Worm (Caenorhabditis elegans) whole organism, mixed stage, embryonic: Measurements from ENCODE around the gene Y62E10A.13.
"Not testable (repeated sequence)": the region's sequence is repeated elsewhere in the genome, so short reads cannot be mapped to it uniquely, and the experiment has no call there.

Experiments
- M03D4.4 ChIP-seq: sonication (generic microtip); optimal IDR thresholded peaks from 2 replicates; lab custom pipeline; 2017; ENCODE audit warnings: mild to moderate bottlenecking, missing genetic modification characterization, missing compliant biosample characterization
- blmp-1 ChIP-seq: fragments of 150-350 bp; optimal IDR thresholded peaks from 2 replicates; lab custom pipeline; 2014; ENCODE audit warnings: missing biosample characterization, missing genetic modification characterization
- ceh-43 ChIP-seq: fragments of 200-800 bp; sonication (Bioruptor generic); optimal IDR thresholded peaks from 2 replicates; lab custom pipeline; 2018; ENCODE audit warnings: mild to moderate bottlenecking, missing genetic modification characterization, moderate library complexity, missing compliant biosample characterization
- ceh-83 ChIP-seq: fragments of 200-800 bp; sonication (Bioruptor generic); optimal IDR thresholded peaks from 2 replicates; lab custom pipeline; 2018; ENCODE audit warnings: mild to moderate bottlenecking, missing genetic modification characterization, missing compliant biosample characterization
- ces-1 ChIP-seq: fragments of 150-350 bp; optimal IDR thresholded peaks from 2 replicates; lab custom pipeline; 2014; ENCODE audit warnings: missing biosample characterization, missing genetic modification reagents, missing genetic modification characterization
- cnd-1 ChIP-seq: fragments of 200-800 bp; sonication (Bioruptor generic); optimal IDR thresholded peaks from 2 replicates; lab custom pipeline; 2018; ENCODE audit warnings: mild to moderate bottlenecking, missing genetic modification characterization, missing compliant biosample characterization
- drap-1 ChIP-seq: fragments of 200-800 bp; sonication (Bioruptor generic); optimal IDR thresholded peaks from 3 replicates; lab custom pipeline; 2018; ENCODE audit warnings: mild to moderate bottlenecking, missing genetic modification characterization, missing compliant biosample characterization
- elt-1 ChIP-seq: sonication (generic microtip); optimal IDR thresholded peaks from 2 replicates; lab custom pipeline; 2017; ENCODE audit warnings: missing genetic modification characterization, mild to moderate bottlenecking, missing compliant biosample characterization, antibody characterized with exemption, moderate library complexity, borderline replicate concordance; ENCODE audit not compliant: insufficient read depth
- elt-3 ChIP-seq: fragments of 150-350 bp; optimal IDR thresholded peaks from 2 replicates; lab custom pipeline; 2014; ENCODE audit warnings: missing biosample characterization, missing genetic modification characterization
- flh-1 ChIP-seq: fragments of 200-800 bp; sonication (Bioruptor generic); optimal IDR thresholded peaks from 2 replicates; lab custom pipeline; 2018; ENCODE audit warnings: mild to moderate bottlenecking, missing genetic modification characterization, moderate library complexity, missing compliant biosample characterization
- ham-2 ChIP-seq: fragments of 200-800 bp; sonication (Bioruptor generic); optimal IDR thresholded peaks from 2 replicates; lab custom pipeline; 2018; ENCODE audit warnings: mild to moderate bottlenecking, missing genetic modification characterization, missing compliant biosample characterization
- hlh-1 ChIP-seq: fragments of 150-350 bp; optimal IDR thresholded peaks from 2 replicates; lab custom pipeline; 2014; ENCODE audit warnings: missing biosample characterization, missing genetic modification reagents, missing genetic modification characterization
- lin-13 ChIP-seq: fragments of 150-350 bp; optimal IDR thresholded peaks from 2 replicates; lab custom pipeline; 2014; ENCODE audit warnings: missing biosample characterization, missing genetic modification characterization
- lsy-2 ChIP-seq: fragments of 150-350 bp; optimal IDR thresholded peaks from 2 replicates; lab custom pipeline; 2014; ENCODE audit warnings: missing biosample characterization, missing genetic modification characterization
- mab-5 ChIP-seq: fragments of 150-350 bp; optimal IDR thresholded peaks from 2 replicates; lab custom pipeline; 2014; ENCODE audit warnings: missing biosample characterization, missing genetic modification characterization
- mep-1 ChIP-seq: fragments of 150-350 bp; optimal IDR thresholded peaks from 2 replicates; lab custom pipeline; 2017; ENCODE audit warnings: missing biosample characterization, missing genetic modification reagents, missing genetic modification characterization, inconsistent platforms
- mls-2 ChIP-seq: sonication (generic microtip); optimal IDR thresholded peaks from 2 replicates; lab custom pipeline; 2016; ENCODE audit warnings: mild to moderate bottlenecking, missing genetic modification characterization, moderate library complexity, missing compliant biosample characterization
- nhr-12 ChIP-seq: fragments of 150-350 bp; optimal IDR thresholded peaks from 2 replicates; lab custom pipeline; 2014; ENCODE audit warnings: missing biosample characterization, missing genetic modification characterization
- nhr-2 ChIP-seq: fragments of 150-350 bp; optimal IDR thresholded peaks from 2 replicates; lab custom pipeline; 2014; ENCODE audit warnings: missing biosample characterization, missing genetic modification characterization
- nhr-237 ChIP-seq: fragments of 150-350 bp; optimal IDR thresholded peaks from 2 replicates; lab custom pipeline; 2014; ENCODE audit warnings: missing biosample characterization, missing genetic modification characterization
- nhr-28 ChIP-seq: fragments of 150-350 bp; optimal IDR thresholded peaks from 2 replicates; lab custom pipeline; 2014; ENCODE audit warnings: missing biosample characterization, missing genetic modification characterization
- nhr-76 ChIP-seq: sonication (generic microtip); optimal IDR thresholded peaks from 2 replicates; lab custom pipeline; 2017; ENCODE audit warnings: missing biosample characterization, missing genetic modification characterization
- sem-2 ChIP-seq: fragments of 200-800 bp; sonication (Bioruptor generic); optimal IDR thresholded peaks from 2 replicates; lab custom pipeline; 2018; ENCODE audit warnings: mild to moderate bottlenecking, missing genetic modification characterization, missing compliant biosample characterization
- snpc-4 ChIP-seq: fragments of 150-350 bp; optimal IDR thresholded peaks from 2 replicates; lab custom pipeline; 2014; ENCODE audit warnings: missing biosample characterization, missing genetic modification characterization
- sptf-1 ChIP-seq: sonication (generic microtip); optimal IDR thresholded peaks from 2 replicates; lab custom pipeline; 2017; ENCODE audit warnings: mild to moderate bottlenecking, missing genetic modification characterization, moderate library complexity, missing compliant biosample characterization
- unc-120 ChIP-seq: sonication (generic microtip); optimal IDR thresholded peaks from 2 replicates; lab custom pipeline; 2017; ENCODE audit warnings: missing genetic modification characterization, missing compliant biosample characterization; ENCODE audit not compliant: poor library complexity, severe bottlenecking
- unc-39 ChIP-seq: fragments of 150-350 bp; optimal IDR thresholded peaks from 2 replicates; lab custom pipeline; 2014; ENCODE audit warnings: missing biosample characterization, missing genetic modification characterization
- unc-62 ChIP-seq: fragments of 150-350 bp; optimal IDR thresholded peaks from 2 replicates; lab custom pipeline; 2014; ENCODE audit warnings: missing biosample characterization, missing genetic modification reagents, missing genetic modification characterization
- zip-8 ChIP-seq: fragments of 150-350 bp; optimal IDR thresholded peaks from 2 replicates; lab custom pipeline; 2014; ENCODE audit warnings: missing biosample characterization, missing genetic modification characterization
- ztf-11 ChIP-seq: fragments of 150-350 bp; optimal IDR thresholded peaks from 2 replicates; lab custom pipeline; 2014; ENCODE audit warnings: missing biosample characterization, missing genetic modification characterization

Y62E10A.13 gene

ce11 chrIV:13398728-13399127 lies at the start of gene Y62E10A.13:
Y62E10A.13 (minus strand) TSS chrIV:13399053.
- TF ChIP-seq nhr-12 (tag; lab: Kevin White, UChicago): no peak
- TF ChIP-seq unc-39 (tag; lab: Kevin White, UChicago): no peak
- no peak for TF ChIP-seq ceh-83 (GFP tag; lab: Kevin White, UChicago)
- TF ChIP-seq elt-1 (tag; lab: Kevin White, UChicago): no peak
- no peak for TF ChIP-seq cnd-1 (tag; lab: Kevin White, UChicago)
- TF ChIP-seq hlh-1 (tag; lab: Kevin White, UChicago): no peak
- TF ChIP-seq sptf-1 (tag; lab: Kevin White, UChicago): no peak
- TF ChIP-seq M03D4.4: no peak
- no peak for TF ChIP-seq snpc-4 (tag; lab: Kevin White, UChicago)
- TF ChIP-seq zip-8: no peak
- TF ChIP-seq flh-1 (GFP tag; lab: Kevin White, UChicago): no peak
- TF ChIP-seq sem-2: no peak
- no peak for TF ChIP-seq blmp-1 (tag; lab: Kevin White, UChicago)
- no peak for TF ChIP-seq drap-1 (GFP tag; lab: Kevin White, UChicago)
- no peak for TF ChIP-seq unc-62 (GFP tag; lab: Kevin White, UChicago)
- TF ChIP-seq nhr-76: no peak
- TF ChIP-seq unc-120 (tag; lab: Kevin White, UChicago): no peak
- TF ChIP-seq, all 35 proteins: peak for 0

- TF ChIP-seq mls-2 (tag; lab: Kevin White, UChicago) (no peak), flh-1 (GFP tag; lab: Kevin White, UChicago) (no peak), hlh-1 (tag; lab: Kevin White, UChicago) (no peak), ceh-83 (GFP tag; lab: Kevin White, UChicago) (no peak), ceh-43 (GFP tag; lab: Kevin White, UChicago) (no peak), ham-2 (GFP tag; lab: Kevin White, UChicago) (no peak), ztf-11 (no peak), nhr-76 (no peak), nhr-2 (tag; lab: Kevin White, UChicago) (no peak), lsy-2 (tag; lab: Kevin White, UChicago) (no peak), ces-1 (GFP tag; lab: Kevin White, UChicago) (no peak), unc-39 (tag; lab: Kevin White, UChicago) (no peak), lin-13 (tag; lab: Kevin White, UChicago) (no peak), sem-2 (no peak)
These were observed 46.4 kb upstream of the Y62E10A.13 start, which contains the start of gene mam-3 for ce11 chrIV:13445275-13445674. mam-3 (minus strand) TSS chrIV:13445375.

- TF ChIP-seq zip-8: peak; percentile 90
These were observed 42.9 kb upstream of the Y62E10A.13 start for ce11 chrIV:13441715-13442114.

- TF ChIP-seq mab-5 (tag; lab: Kevin White, UChicago); sptf-1 (tag; lab: Kevin White, UChicago); sem-2: not testable (repeated sequence)
- TF ChIP-seq, all 35 proteins: peak for 0; not testable (repeated sequence) for 35
These were observed 35.1 kb upstream of the Y62E10A.13 start, which contains the start of gene K09B11.5 for ce11 chrIV:13433904-13434303. K09B11.5 (minus strand) TSS chrIV:13434004.

ce11 chrIV:13429240-13429639 lies 30.4 kb upstream of the Y62E10A.13 start, which contains the start of gene K09B11.4:
K09B11.4 (plus strand) TSS chrIV:13429540.
- TF ChIP-seq mep-1 (tag; lab: Kevin White, UChicago) (no peak), cnd-1 (tag; lab: Kevin White, UChicago) (no peak), ham-2 (GFP tag; lab: Kevin White, UChicago) (no peak), unc-62 (GFP tag; lab: Kevin White, UChicago) (no peak), unc-39 (tag; lab: Kevin White, UChicago) (no peak), hlh-1 (tag; lab: Kevin White, UChicago) (no peak), sem-2 (no peak), elt-3 (no peak), nhr-237 (tag; lab: Kevin White, UChicago) (no peak), snpc-4 (tag; lab: Kevin White, UChicago) (no peak), mab-5 (tag; lab: Kevin White, UChicago) (no peak), lin-13 (tag; lab: Kevin White, UChicago) (no peak), ceh-83 (GFP tag; lab: Kevin White, UChicago) (no peak), drap-1 (GFP tag; lab: Kevin White, UChicago) (no peak), ztf-11 (no peak), flh-1 (GFP tag; lab: Kevin White, UChicago) (no peak), nhr-28 (tag; lab: Kevin White, UChicago) (no peak), zip-8 (no peak)
